Fruit fly (Drosophila melanogaster): Measurements from ENCODE around the gene kmg.

The kmg gene

dm6 chr2L:13145035-13145683, 15.2 kb upstream of the kmg start (continued):
- TF ChIP-seq CG9797 (GFP tag; optimal IDR thresholded peaks at IDR 0.05), result no peak
- no peak for TF ChIP-seq chm (GFP tag; IDR thresholded peaks at IDR 0.05)
- peak; percentile 38 for TF ChIP-seq CG3163 (GFP tag; optimal IDR thresholded peaks at IDR 0.05)
- TF ChIP-seq mld (GFP tag; IDR thresholded peaks at IDR 0.05; ENCODE audit: partially characterized antibody), result no peak
- 0 out of 2 replicates have a peak, but pooled peaks have one; percentile 28 for TF ChIP-seq bowl (GFP tag; IDR thresholded peaks at IDR 0.05)
- TF ChIP-seq CG2199 (GFP tag; IDR thresholded peaks at IDR 0.05), result no peak
- TF ChIP-seq Jarid2 (GFP tag; optimal IDR thresholded peaks at IDR 0.05), result peak; percentile 31
- no peak for TF ChIP-seq prd (optimal IDR thresholded peaks at IDR 0.05)
- TF ChIP-seq prd (GFP tag; IDR thresholded peaks at IDR 0.05), result peak; percentile 82
- TF ChIP-seq CG7987 (GFP tag; optimal IDR thresholded peaks at IDR 0.05), result no peak
- peak; percentile 55 for TF ChIP-seq CG6683 (GFP tag; optimal IDR thresholded peaks at IDR 0.05)
- no peak for TF ChIP-seq peb (GFP tag; IDR thresholded peaks at IDR 0.05)
- peak; percentile 57; the same call in 2 of the 3 replicates for TF ChIP-seq otp (GFP tag; IDR thresholded peaks at IDR 0.05)
- peak; percentile 59 for TF ChIP-seq Dad (GFP tag; optimal IDR thresholded peaks at IDR 0.05)
- peak; percentile 68; the same call in 1 of the 3 replicates for TF ChIP-seq jigr1 (GFP tag; IDR thresholded peaks at IDR 0.05)
- no peak for TF ChIP-seq tna (GFP tag; IDR thresholded peaks at IDR 0.05; ENCODE audit: partially characterized antibody)
- TF ChIP-seq tup (GFP tag; optimal IDR thresholded peaks at IDR 0.05), result peak; percentile 29
- no peak for TF ChIP-seq corto (GFP tag; optimal IDR thresholded peaks at IDR 0.05)
- TF ChIP-seq dmrt11E (tag; optimal IDR thresholded peaks at IDR 0.05), result no peak
- peak; percentile 59; the same call in 1 of the 3 replicates for TF ChIP-seq CG11093 (GFP tag; IDR thresholded peaks at IDR 0.05)
- peak; percentile 29 for TF ChIP-seq CG13123 (GFP tag; optimal IDR thresholded peaks at IDR 0.05)
- TF ChIP-seq CG6765 (GFP tag; optimal IDR thresholded peaks at IDR 0.05), result peak; percentile 74
- TF ChIP-seq Opbp (GFP tag; IDR thresholded peaks at IDR 0.05; ENCODE audit: partially characterized antibody), result no peak
- no peak for TF ChIP-seq Gsc (GFP tag; IDR thresholded peaks at IDR 0.05)
- TF ChIP-seq lov (optimal IDR thresholded peaks at IDR 0.05), result no peak
- TF ChIP-seq lov (GFP tag; IDR thresholded peaks at IDR 0.05), result no peak
- TF ChIP-seq ind (GFP tag; optimal IDR thresholded peaks at IDR 0.05), result peak; percentile 83
- peak; percentile 47 for TF ChIP-seq crc (GFP tag; optimal IDR thresholded peaks at IDR 0.05)
- TF ChIP-seq CG5245 (GFP tag; optimal IDR thresholded peaks at IDR 0.05), result peak; percentile 42
- TF ChIP-seq Chrac-16 (GFP tag; optimal IDR thresholded peaks at IDR 0.05), result peak; percentile 37
- TF ChIP-seq onecut (GFP tag; IDR thresholded peaks at IDR 0.05), result peak; percentile 51
- peak; percentile 76 for TF ChIP-seq CG4730 (GFP tag; IDR thresholded peaks at IDR 0.05)
- peak; percentile 82 for TF ChIP-seq CG30403 (GFP tag; optimal IDR thresholded peaks at IDR 0.05)
- no peak for TF ChIP-seq Bgb (GFP tag; IDR thresholded peaks at IDR 0.05; ENCODE audit: partially characterized antibody)
- TF ChIP-seq sug (tag; optimal IDR thresholded peaks at IDR 0.05), result peak; percentile 71
- TF ChIP-seq da (GFP tag; optimal IDR thresholded peaks at IDR 0.05), result no peak
- peak; percentile 45 for TF ChIP-seq CG1647 (GFP tag; optimal IDR thresholded peaks at IDR 0.05)
- TF ChIP-seq abd-A (tag; optimal IDR thresholded peaks at IDR 0.05), result peak; percentile 76
- peak; percentile 78 for TF ChIP-seq zfh2 (GFP tag; optimal IDR thresholded peaks at IDR 0.05)
- TF ChIP-seq disco-r (GFP tag; optimal IDR thresholded peaks at IDR 0.05), result peak; percentile 56
- TF ChIP-seq kah (GFP tag; optimal IDR thresholded peaks at IDR 0.05), result no peak
- no peak for TF ChIP-seq Ssrp (tag; optimal IDR thresholded peaks at IDR 0.05)
- TF ChIP-seq CTCF (GFP tag; optimal IDR thresholded peaks at IDR 0.05), result no peak
- TF ChIP-seq ham (GFP tag; IDR thresholded peaks at IDR 0.05), result no peak
- TF ChIP-seq unc-4 (GFP tag; IDR thresholded peaks at IDR 0.05; ENCODE audit: partially characterized antibody), result no peak
- TF ChIP-seq CG31441 (GFP tag; IDR thresholded peaks at IDR 0.05), result peak; percentile 74
- no peak for TF ChIP-seq grn (GFP tag; optimal IDR thresholded peaks at IDR 0.05)
- TF ChIP-seq CG13775 (GFP tag; optimal IDR thresholded peaks at IDR 0.05), result peak; percentile 59
- peak; percentile 38 for TF ChIP-seq CG16863 (GFP tag; optimal IDR thresholded peaks at IDR 0.05)
- TF ChIP-seq CG34422 (GFP tag; IDR thresholded peaks at IDR 0.05), result peak; percentile 79
- TF ChIP-seq sima (GFP tag; optimal IDR thresholded peaks at IDR 0.05), result peak; percentile 23
- TF ChIP-seq CG32532 (GFP tag; IDR thresholded peaks at IDR 0.05), result peak; percentile 91

Data from whole organism, embryonic.